Fruit fly (Drosophila melanogaster): Measurements from ENCODE around the gene Dus4.

Gene Dus4

dm6 chr2L:19026491-19027197 lies 36.5 kb upstream of the Dus4 start (continued):
- TF ChIP-seq CG17802 (tag; optimal IDR thresholded peaks at IDR 0.05) = no peak
- TF ChIP-seq CG30431 (GFP tag; optimal IDR thresholded peaks at IDR 0.05) = no peak
- peak; percentile 27 for TF ChIP-seq bab2 (GFP tag; optimal IDR thresholded peaks at IDR 0.05)
- peak; percentile 61 for TF ChIP-seq Ptx1 (GFP tag; IDR thresholded peaks at IDR 0.05)
- no peak for TF ChIP-seq chif (GFP tag; optimal IDR thresholded peaks at IDR 0.05)
- TF ChIP-seq sug (tag; optimal IDR thresholded peaks at IDR 0.05) = peak; percentile 56
- peak; percentile 44 for TF ChIP-seq unpg (GFP tag; optimal IDR thresholded peaks at IDR 0.05)
- TF ChIP-seq CG17359 (tag; optimal IDR thresholded peaks at IDR 0.05) = peak; percentile 57
- TF ChIP-seq CG12769 (tag; optimal IDR thresholded peaks at IDR 0.05) = peak; percentile 81
- no peak for TF ChIP-seq wdn (GFP tag; IDR thresholded peaks at IDR 0.05)
- TF ChIP-seq CG31388 (GFP tag; optimal IDR thresholded peaks at IDR 0.05) = no peak
- TF ChIP-seq odd (GFP tag; optimal IDR thresholded peaks at IDR 0.05) = peak; percentile 35
- TF ChIP-seq Fer1 (GFP tag; optimal IDR thresholded peaks at IDR 0.05) = peak; percentile 89
- peak; percentile 79 for TF ChIP-seq crol (GFP tag; IDR thresholded peaks at IDR 0.05)
- TF ChIP-seq CG8359 (GFP tag; optimal IDR thresholded peaks at IDR 0.05; ENCODE audit: borderline replicate concordance) = no peak
- no peak for TF ChIP-seq Mad (GFP tag; optimal IDR thresholded peaks at IDR 0.05)
- TF ChIP-seq jing (GFP tag; optimal IDR thresholded peaks at IDR 0.05) = no peak
- no peak; the same call in none of the 2 replicates for TF ChIP-seq lmd (GFP tag; IDR thresholded peaks at IDR 0.05)
- no peak for TF ChIP-seq Sin3A (optimal IDR thresholded peaks at IDR 0.05)
- TF ChIP-seq ATbp (GFP tag; optimal IDR thresholded peaks at IDR 0.05) = peak; percentile 48
- peak; percentile 41 for TF ChIP-seq CG11723 (GFP tag; optimal IDR thresholded peaks at IDR 0.05)
- TF ChIP-seq CG16815 (GFP tag; optimal IDR thresholded peaks at IDR 0.05) = no peak
- TF ChIP-seq Pdp1 (GFP tag; optimal IDR thresholded peaks at IDR 0.05) = peak in 1 of 2 experiments; percentile 8
- TF ChIP-seq CG7839 (tag; optimal IDR thresholded peaks at IDR 0.05) = peak; percentile 72
- TF ChIP-seq zen2 (GFP tag; IDR thresholded peaks at IDR 0.05; ENCODE audit: partially characterized antibody) = 0 out of 3 replicates have a peak, but pooled peaks have one; percentile 3
- peak; percentile 6 for TF ChIP-seq ems (GFP tag; optimal IDR thresholded peaks at IDR 0.05)
- TF ChIP-seq gsb (GFP tag; IDR thresholded peaks at IDR 0.05) = no peak
- no peak for TF ChIP-seq CG10431 (GFP tag; optimal IDR thresholded peaks at IDR 0.05)
- no peak for TF ChIP-seq oc (tag; optimal IDR thresholded peaks at IDR 0.05)
- no peak for TF ChIP-seq ERR (GFP tag; optimal IDR thresholded peaks at IDR 0.05)
- no peak for TF ChIP-seq Stat92E (GFP tag; optimal IDR thresholded peaks at IDR 0.05)
- peak; percentile 47 for TF ChIP-seq Sox100B (GFP tag; optimal IDR thresholded peaks at IDR 0.05)
- 0 out of 2 replicates have a peak, but pooled peaks have one; percentile 18 for TF ChIP-seq CG14441 (GFP tag; IDR thresholded peaks at IDR 0.05)
- TF ChIP-seq CG4854 (GFP tag; optimal IDR thresholded peaks at IDR 0.05) = no peak
- TF ChIP-seq nerfin-2 (GFP tag; IDR thresholded peaks at IDR 0.05; ENCODE audit: partially characterized antibody) = no peak
- peak; percentile 57 for TF ChIP-seq schlank (tag; optimal IDR thresholded peaks at IDR 0.05)
- TF ChIP-seq CG10366 (GFP tag; IDR thresholded peaks at IDR 0.05) = peak; percentile 20; the same call in 1 of the 2 replicates
- peak; percentile 57 for TF ChIP-seq Oli (tag; optimal IDR thresholded peaks at IDR 0.05)
- peak; percentile 33 for TF ChIP-seq exex (tag; optimal IDR thresholded peaks at IDR 0.05)
- no peak for TF ChIP-seq zfh1 (GFP tag; IDR thresholded peaks at IDR 0.05)
- TF ChIP-seq CG2678 (tag; optimal IDR thresholded peaks at IDR 0.05) = peak; percentile 86
- peak; percentile 43 for TF ChIP-seq nmo (GFP tag; optimal IDR thresholded peaks at IDR 0.05)
- peak; percentile 44 for TF ChIP-seq CG12299 (tag; optimal IDR thresholded peaks at IDR 0.05)
- TF ChIP-seq Doc2 (GFP tag; IDR thresholded peaks at IDR 0.05) = no peak
- TF ChIP-seq stc (GFP tag; IDR thresholded peaks at IDR 0.05) = peak; percentile 22; the same call in 1 of the 2 replicates
- TF ChIP-seq Hr51 (GFP tag; optimal IDR thresholded peaks at IDR 0.05) = peak; percentile 8 to 60
- peak; percentile 85 for TF ChIP-seq Hand (GFP tag; optimal IDR thresholded peaks at IDR 0.05)
- no peak for TF ChIP-seq h (optimal IDR thresholded peaks at IDR 0.05)
- peak; percentile 66; the same call in 2 of the 3 replicates for TF ChIP-seq dysf (GFP tag; IDR thresholded peaks at IDR 0.05)

Measured in whole organism, embryonic.